Worm (Caenorhabditis elegans): ENCODE data around the gene F22F7.2.
"Not testable (repeated sequence)": the region's sequence is repeated elsewhere in the genome, so short reads cannot be mapped to it uniquely, and the experiment has no call there.

F22F7.2 gene

ce11 chrV:2144408-2144807, 21.8 kb downstream of the F22F7.2 start, which contains the start of gene F22F7.12:
F22F7.12 (minus strand) TSS chrV:2144508.
- not testable (repeated sequence) for TF ChIP-seq him-1, dao-5, W03F9.2 (tag; optimal IDR thresholded peaks at IDR 0.05)

ce11 chrV:2146044-2146443, 23.5 kb downstream of the F22F7.2 start, which contains the start of gene str-52:
str-52 (minus strand) TSS chrV:2146144.
- TF ChIP-seq him-1 (tag; optimal IDR thresholded peaks at IDR 0.05) (no peak), W03F9.2 (tag; optimal IDR thresholded peaks at IDR 0.05) (no peak), dao-5 (tag; optimal IDR thresholded peaks at IDR 0.05) (no peak)

- TF ChIP-seq him-1 (tag; optimal IDR thresholded peaks at IDR 0.05) (no peak), W03F9.2 (tag; optimal IDR thresholded peaks at IDR 0.05) (no peak), dao-5 (tag; optimal IDR thresholded peaks at IDR 0.05) (no peak)
Measured at ce11 chrV:2146795-2147194, 24.2 kb downstream of the F22F7.2 start, which contains the start of gene srbc-20. srbc-20 (plus strand) TSS chrV:2147095.

ce11 chrV:2149432-2149831, 26.9 kb downstream of the F22F7.2 start, which contains the start of gene C45H4.21:
C45H4.21 (minus strand) TSS chrV:2149532.
- TF ChIP-seq him-1 (tag; optimal IDR thresholded peaks at IDR 0.05) = no peak
- TF ChIP-seq W03F9.2 (tag; optimal IDR thresholded peaks at IDR 0.05) = no peak
- no peak for TF ChIP-seq dao-5 (tag; optimal IDR thresholded peaks at IDR 0.05)

- TF ChIP-seq him-1 (tag; optimal IDR thresholded peaks at IDR 0.05) = no peak
- no peak for TF ChIP-seq dao-5 (tag; optimal IDR thresholded peaks at IDR 0.05)
- no peak for TF ChIP-seq W03F9.2 (tag; optimal IDR thresholded peaks at IDR 0.05)
Measured at ce11 chrV:2150876-2151275, 28.3 kb downstream of the F22F7.2 start, which contains the start of gene C45H4.13. C45H4.13 (minus strand) TSS chrV:2150976.

ce11 chrV:2151458-2151857, 28.9 kb downstream of the F22F7.2 start, which contains the start of gene srbc-24:
srbc-24 (plus strand) TSS chrV:2151758.
- TF ChIP-seq dao-5 (tag; optimal IDR thresholded peaks at IDR 0.05) (no peak), W03F9.2 (tag; optimal IDR thresholded peaks at IDR 0.05) (no peak), him-1 (tag; optimal IDR thresholded peaks at IDR 0.05) (no peak)

ce11 chrV:2153274-2153673, 30.7 kb downstream of the F22F7.2 start, which contains the start of gene srbc-23:
srbc-23 (plus strand) TSS chrV:2153574.
- TF ChIP-seq dao-5 (tag; optimal IDR thresholded peaks at IDR 0.05) = no peak
- TF ChIP-seq him-1 (tag; optimal IDR thresholded peaks at IDR 0.05) = no peak
- TF ChIP-seq W03F9.2 (tag; optimal IDR thresholded peaks at IDR 0.05) = no peak

ce11 chrV:2155232-2155631, 32.6 kb downstream of the F22F7.2 start, which contains the start of gene srbc-21:
srbc-21 (plus strand) TSS chrV:2155532.
- no peak for TF ChIP-seq him-1 (tag; optimal IDR thresholded peaks at IDR 0.05)
- TF ChIP-seq W03F9.2 (tag; optimal IDR thresholded peaks at IDR 0.05) = no peak
- no peak for TF ChIP-seq dao-5 (tag; optimal IDR thresholded peaks at IDR 0.05)

ce11 chrV:2156830-2157229, 34.2 kb downstream of the F22F7.2 start, which contains the start of gene srbc-22:
srbc-22 (plus strand) TSS chrV:2157130.
- TF ChIP-seq W03F9.2 (tag; optimal IDR thresholded peaks at IDR 0.05) (no peak), dao-5 (tag; optimal IDR thresholded peaks at IDR 0.05) (no peak), him-1 (tag; optimal IDR thresholded peaks at IDR 0.05) (no peak)

- TF ChIP-seq dao-5 (tag; optimal IDR thresholded peaks at IDR 0.05) (no peak), him-1 (tag; optimal IDR thresholded peaks at IDR 0.05) (no peak), W03F9.2 (tag; optimal IDR thresholded peaks at IDR 0.05) (no peak)
Measured at ce11 chrV:2159331-2159730, 36.7 kb downstream of the F22F7.2 start, which contains the start of gene C45H4.14. C45H4.14 (minus strand) TSS chrV:2159431.

- TF ChIP-seq W03F9.2 (tag; optimal IDR thresholded peaks at IDR 0.05) (no peak), him-1 (tag; optimal IDR thresholded peaks at IDR 0.05) (no peak), dao-5 (tag; optimal IDR thresholded peaks at IDR 0.05) (no peak)
Measured at ce11 chrV:2163735-2164134, 41.2 kb downstream of the F22F7.2 start, which contains the start of gene str-255. str-255 (minus strand) TSS chrV:2163835.

ce11 chrV:2166679-2167078, 44.1 kb downstream of the F22F7.2 start, which contains the start of gene srbc-19:
srbc-19 (minus strand) TSS chrV:2166779.
- TF ChIP-seq W03F9.2 (tag; optimal IDR thresholded peaks at IDR 0.05) (no peak), him-1 (tag; optimal IDR thresholded peaks at IDR 0.05) (no peak), dao-5 (tag; optimal IDR thresholded peaks at IDR 0.05) (no peak)

ce11 chrV:2174465-2174864, 51.9 kb downstream of the F22F7.2 start:
- TF ChIP-seq dao-5 (tag; optimal IDR thresholded peaks at IDR 0.05) = no peak
- no peak for TF ChIP-seq him-1 (tag; optimal IDR thresholded peaks at IDR 0.05)
- no peak for TF ChIP-seq W03F9.2 (tag; optimal IDR thresholded peaks at IDR 0.05)

- TF ChIP-seq dao-5 (tag; optimal IDR thresholded peaks at IDR 0.05) (no peak), W03F9.2 (tag; optimal IDR thresholded peaks at IDR 0.05) (no peak), him-1 (tag; optimal IDR thresholded peaks at IDR 0.05) (no peak)
Measured at ce11 chrV:2175242-2175641, 52.7 kb downstream of the F22F7.2 start, which contains the start of gene C45H4.18. C45H4.18 (plus strand) TSS chrV:2175542.
